Fruit fly (Drosophila melanogaster) S2 (cell line): Measurements from ENCODE around the gene PIP82.

Experiments used
- CG8478 ChIP-seq: fragments of >200 bp; optimal IDR thresholded peaks from 2 replicates; lab custom pipeline; 2018
- CTCF ChIP-seq, 2 experiments: fragments of >200 bp; optimal IDR thresholded peaks; 2 replicates each; lab custom pipeline; 2018

- TF ChIP-seq CG8478 (no peak), CTCF (optimal IDR thresholded peaks at IDR 0.05; lab: Kevin White, UChicago) (no peak)
Measured at dm6 chrX:8493473-8493872, 36.0 kb downstream of the PIP82 start.
